In genomic region chrV:6346906-6347305, ce11 we compare ENCODE assay signal across 5 worm cellular contexts.
TF ChIP-seq lines count a peak whose summit lies in the region.

No protein-coding gene starts in this region.

TF ChIP-seq in whole organism, L1 larva, 84 proteins besides CTCF, POLR2A, EP300 and RAD21:
- TF ChIP-seq lir-3 (tag; optimal IDR thresholded peaks at IDR 0.05; lab: Kevin White, UChicago; ENCODE audit: poor library complexity) (no peak), elt-2 (tag; optimal IDR thresholded peaks at IDR 0.05; lab: Kevin White, UChicago) (peak; percentile 70), pqm-1 (tag; optimal IDR thresholded peaks at IDR 0.05; lab: Kevin White, UChicago) (peak; percentile 84), alr-1 (tag; optimal IDR thresholded peaks at IDR 0.05; lab: Kevin White, UChicago; ENCODE audit: borderline replicate concordance) (no peak), nhr-90 (tag; optimal IDR thresholded peaks at IDR 0.05; lab: Kevin White, UChicago; ENCODE audit: poor library complexity) (peak; percentile 5), fkh-4 (tag; optimal IDR thresholded peaks at IDR 0.05; lab: Kevin White, UChicago; ENCODE audit: borderline replicate concordance) (no peak), lin-35 (GFP tag; optimal IDR thresholded peaks at IDR 0.05; lab: Kevin White, UChicago) (peak in 1 of 2 experiments; percentile 49), nhr-47 (tag; optimal IDR thresholded peaks at IDR 0.05; lab: Kevin White, UChicago) (no peak), C16A3.4 (tag; optimal IDR thresholded peaks at IDR 0.05; lab: Kevin White, UChicago) (no peak), lin-39 (tag; optimal IDR thresholded peaks at IDR 0.05; lab: Kevin White, UChicago) (no peak), fkh-8 (tag; optimal IDR thresholded peaks at IDR 0.05; lab: Kevin White, UChicago) (no peak), dsc-1 (tag; optimal IDR thresholded peaks at IDR 0.05; lab: Kevin White, UChicago) (no peak), efl-1 (optimal IDR thresholded peaks at IDR 0.05; lab: Kevin White, UChicago) (no peak), efl-1 (GFP tag; optimal IDR thresholded peaks at IDR 0.05 in 1 of 2; lab: Kevin White, UChicago) (peak in 1 of 2 experiments; percentile 89)
TF ChIP-seq in whole organism, L1 larva: peak in this region for 5.

TF ChIP-seq in whole organism, L2 larva, 48 proteins besides CTCF, POLR2A, EP300 and RAD21:
- peak; percentile 81 for TF ChIP-seq F13H6.1 (tag; optimal IDR thresholded peaks at IDR 0.05; lab: Kevin White, UChicago)
- TF ChIP-seq C34F6.9 (tag; optimal IDR thresholded peaks at IDR 0.05; lab: Kevin White, UChicago): no peak
- peak; percentile 19 for TF ChIP-seq gmeb-1 (tag; optimal IDR thresholded peaks at IDR 0.05; lab: Kevin White, UChicago)
- peak; percentile 85 for TF ChIP-seq fos-1 (tag; optimal IDR thresholded peaks at IDR 0.05; lab: Kevin White, UChicago)
- TF ChIP-seq nhr-11 (tag; optimal IDR thresholded peaks at IDR 0.05; lab: Kevin White, UChicago): no peak
- TF ChIP-seq sma-9 (GFP tag; optimal IDR thresholded peaks at IDR 0.05; lab: Kevin White, UChicago): peak; percentile 53
- TF ChIP-seq sma-9 (tag; optimal IDR thresholded peaks at IDR 0.05; lab: Kevin White, UChicago): no peak
- peak; percentile 22 for TF ChIP-seq Y55F3AM.14 (GFP tag; optimal IDR thresholded peaks at IDR 0.05; lab: Kevin White, UChicago)

TF ChIP-seq in whole organism, L3 larva, 47 proteins besides CTCF, POLR2A, EP300 and RAD21:
- TF ChIP-seq elt-2 (tag; optimal IDR thresholded peaks at IDR 0.05; lab: Kevin White, UChicago) (peak; percentile 90), pha-4 (tag; optimal IDR thresholded peaks at IDR 0.05; lab: Kevin White, UChicago) (no peak), ceh-16 (tag; optimal IDR thresholded peaks at IDR 0.05; lab: Kevin White, UChicago) (no peak), nhr-67 (tag; optimal IDR thresholded peaks at IDR 0.05; lab: Kevin White, UChicago) (no peak), pqm-1 (tag; optimal IDR thresholded peaks at IDR 0.05; lab: Kevin White, UChicago) (peak; percentile 87), tbx-2 (tag; optimal IDR thresholded peaks at IDR 0.05; lab: Kevin White, UChicago) (no peak), ceh-28 (tag; optimal IDR thresholded peaks at IDR 0.05; lab: Kevin White, UChicago) (no peak), egl-27 (tag; optimal IDR thresholded peaks at IDR 0.05; lab: Kevin White, UChicago) (no peak), R02D3.7 (tag; optimal IDR thresholded peaks at IDR 0.05; lab: Kevin White, UChicago) (no peak), ztf-4 (tag; optimal IDR thresholded peaks at IDR 0.05; lab: Kevin White, UChicago) (no peak), eor-1 (tag; optimal IDR thresholded peaks at IDR 0.05; lab: Kevin White, UChicago) (no peak), nhr-28 (tag; optimal IDR thresholded peaks at IDR 0.05; lab: Kevin White, UChicago) (no peak), nhr-237 (tag; optimal IDR thresholded peaks at IDR 0.05; lab: Kevin White, UChicago) (no peak)

TF ChIP-seq in whole organism, L4 larva, 104 proteins besides CTCF, POLR2A, EP300 and RAD21 (continues in another document):
- TF ChIP-seq nhr-77 (tag; optimal IDR thresholded peaks at IDR 0.05; lab: Kevin White, UChicago) (peak; percentile 45), zip-11 (GFP tag; IDR thresholded peaks at IDR 0.05; lab: Robert Waterston, UW) (no peak), T26A8.4 (GFP tag; IDR thresholded peaks at IDR 0.05; lab: Robert Waterston, UW) (no peak), madf-5 (GFP tag; IDR thresholded peaks at IDR 0.05; lab: Robert Waterston, UW) (no peak), mes-2 (tag; optimal IDR thresholded peaks at IDR 0.05; lab: Kevin White, UChicago; ENCODE audit: poor library complexity, severe bottlenecking) (no peak), skn-1 (tag; optimal IDR thresholded peaks at IDR 0.05; lab: Kevin White, UChicago) (no peak), lin-29 (GFP tag; IDR thresholded peaks at IDR 0.05; lab: Robert Waterston, UW) (no peak), mep-1 (tag; optimal IDR thresholded peaks at IDR 0.05; lab: Kevin White, UChicago) (no peak), ZK337.2 (GFP tag; IDR thresholded peaks at IDR 0.05; lab: Robert Waterston, UW) (no peak), dmd-6 (GFP tag; IDR thresholded peaks at IDR 0.05; lab: Robert Waterston, UW) (peak; percentile 94), D1046.2 (GFP tag; IDR thresholded peaks at IDR 0.05; lab: Robert Waterston, UW) (no peak), Y48G9A.11 (GFP tag; IDR thresholded peaks at IDR 0.05; lab: Robert Waterston, UW) (no peak), mxl-3 (GFP tag; optimal IDR thresholded peaks at IDR 0.05; lab: Kevin White, UChicago) (no peak), lin-38 (GFP tag; IDR thresholded peaks at IDR 0.05; lab: Robert Waterston, UW) (no peak), nhr-25 (tag; optimal IDR thresholded peaks at IDR 0.05; lab: Kevin White, UChicago; ENCODE audit: borderline replicate concordance, insufficient read depth) (no peak), lin-15B (tag; optimal IDR thresholded peaks at IDR 0.05; lab: Kevin White, UChicago) (no peak), sdz-12 (GFP tag; optimal IDR thresholded peaks at IDR 0.05; lab: Kevin White, UChicago) (no peak), nhr-41 (GFP tag; IDR thresholded peaks at IDR 0.05; lab: Robert Waterston, UW) (peak; percentile 78), nhr-6 (tag; optimal IDR thresholded peaks at IDR 0.05; lab: Kevin White, UChicago) (no peak), dmd-8 (GFP tag; IDR thresholded peaks at IDR 0.05; lab: Robert Waterston, UW) (no peak), spr-3 (GFP tag; optimal IDR thresholded peaks at IDR 0.05; lab: Kevin White, UChicago) (no peak), F49E8.2 (tag; optimal IDR thresholded peaks at IDR 0.05; lab: Kevin White, UChicago; ENCODE audit: borderline replicate concordance) (no peak), dpl-1 (GFP tag; optimal IDR thresholded peaks at IDR 0.05; lab: Kevin White, UChicago) (no peak), ztf-11 (tag; optimal IDR thresholded peaks at IDR 0.05; lab: Kevin White, UChicago) (no peak), ztf-7 (tag; optimal IDR thresholded peaks at IDR 0.05; lab: Kevin White, UChicago) (no peak), lim-7 (GFP tag; IDR thresholded peaks at IDR 0.05; lab: Robert Waterston, UW) (no peak), mdl-1 (tag; optimal IDR thresholded peaks at IDR 0.05; lab: Kevin White, UChicago) (no peak), zag-1 (tag; optimal IDR thresholded peaks at IDR 0.05; lab: Kevin White, UChicago) (no peak), F37D6.2 (tag; optimal IDR thresholded peaks at IDR 0.05; lab: Kevin White, UChicago) (no peak), egl-27 (tag; optimal IDR thresholded peaks at IDR 0.05; lab: Kevin White, UChicago) (no peak), lir-3 (tag; optimal IDR thresholded peaks at IDR 0.05; lab: Kevin White, UChicago) (no peak), nhr-28 (tag; optimal IDR thresholded peaks at IDR 0.05; lab: Kevin White, UChicago) (peak; percentile 85)

TF ChIP-seq in whole organism, young adult, 124 proteins besides CTCF, POLR2A, EP300 and RAD21:
- TF ChIP-seq nhr-90 (tag; optimal IDR thresholded peaks at IDR 0.05; lab: Kevin White, UChicago): no peak
- no peak for TF ChIP-seq cebp-1 (GFP tag; IDR thresholded peaks at IDR 0.05; lab: Robert Waterston, UW)
- TF ChIP-seq cebp-1 (tag; optimal IDR thresholded peaks at IDR 0.05; lab: Kevin White, UChicago): peak; percentile 42
- TF ChIP-seq dox-1 (GFP tag; IDR thresholded peaks at IDR 0.05; lab: Robert Waterston, UW): peak; percentile 62
- TF ChIP-seq repo-1 (tag; optimal IDR thresholded peaks at IDR 0.05; lab: Kevin White, UChicago): no peak
- TF ChIP-seq ceh-58 (GFP tag; IDR thresholded peaks at IDR 0.05; lab: Robert Waterston, UW): no peak
- no peak for TF ChIP-seq hmg-20 (GFP tag; IDR thresholded peaks at IDR 0.05; lab: Robert Waterston, UW)
- peak; percentile 2 for TF ChIP-seq pha-4 (tag; optimal IDR thresholded peaks at IDR 0.05; lab: Kevin White, UChicago)
- TF ChIP-seq xnd-1 (tag; optimal IDR thresholded peaks at IDR 0.05; lab: Kevin White, UChicago): no peak
- TF ChIP-seq ztf-6 (GFP tag; IDR thresholded peaks at IDR 0.05; lab: Robert Waterston, UW): no peak
- TF ChIP-seq ets-4 (GFP tag; optimal IDR thresholded peaks at IDR 0.05; lab: Kevin White, UChicago): peak; percentile 85
- TF ChIP-seq ceh-40 (GFP tag; IDR thresholded peaks at IDR 0.05; lab: Robert Waterston, UW): 0 out of 2 replicates have a peak, but pooled peaks have one; percentile 13
- TF ChIP-seq hlh-26 (GFP tag; conservative IDR thresholded peaks at IDR 0.05; lab: Robert Waterston, UW): no peak
- no peak for TF ChIP-seq ceh-100 (GFP tag; IDR thresholded peaks at IDR 0.05; lab: Robert Waterston, UW)
- TF ChIP-seq T07F8.4 (tag; optimal IDR thresholded peaks at IDR 0.05; lab: Kevin White, UChicago): no peak
- TF ChIP-seq nfya-2 (GFP tag; IDR thresholded peaks at IDR 0.05; lab: Robert Waterston, UW): no peak
- no peak for TF ChIP-seq F57C9.4 (tag; optimal IDR thresholded peaks at IDR 0.05; lab: Kevin White, UChicago)
- TF ChIP-seq tbx-9 (tag; optimal IDR thresholded peaks at IDR 0.05; lab: Kevin White, UChicago; ENCODE audit: borderline replicate concordance): no peak
- TF ChIP-seq sdz-38 (tag; optimal IDR thresholded peaks at IDR 0.05; lab: Kevin White, UChicago): no peak
- no peak for TF ChIP-seq egl-18 (GFP tag; IDR thresholded peaks at IDR 0.05; lab: Robert Waterston, UW)
- no peak for TF ChIP-seq madf-6 (GFP tag; IDR thresholded peaks at IDR 0.05; lab: Robert Waterston, UW)
- TF ChIP-seq F49E8.2 (tag; optimal IDR thresholded peaks at IDR 0.05; lab: Kevin White, UChicago; ENCODE audit: insufficient read depth): no peak
- TF ChIP-seq zfh-2 (GFP tag; conservative IDR thresholded peaks at IDR 0.05; lab: Robert Waterston, UW): no peak
- no peak for TF ChIP-seq ztf-25 (GFP tag; IDR thresholded peaks at IDR 0.05; lab: Robert Waterston, UW)
- TF ChIP-seq attf-3 (GFP tag; conservative IDR thresholded peaks at IDR 0.05; lab: Robert Waterston, UW): no peak
- TF ChIP-seq atf-7 (tag; optimal IDR thresholded peaks at IDR 0.05; lab: Kevin White, UChicago): peak; percentile 21
- TF ChIP-seq snpc-1.1 (tag; optimal IDR thresholded peaks at IDR 0.05; lab: Kevin White, UChicago; ENCODE audit: insufficient read depth): no peak
- no peak for TF ChIP-seq bed-2 (GFP tag; IDR thresholded peaks at IDR 0.05; lab: Robert Waterston, UW)
- TF ChIP-seq T26A5.8 (tag; optimal IDR thresholded peaks at IDR 0.05; lab: Kevin White, UChicago): no peak
- 0 out of 2 replicates have a peak, but pooled peaks have one; percentile 39 for TF ChIP-seq egl-44 (GFP tag; IDR thresholded peaks at IDR 0.05; lab: Robert Waterston, UW)
- no peak for TF ChIP-seq Y56A3A.18 (GFP tag; IDR thresholded peaks at IDR 0.05; lab: Robert Waterston, UW)
- peak; percentile 98 for TF ChIP-seq nhr-80 (tag; optimal IDR thresholded peaks at IDR 0.05; lab: Kevin White, UChicago)
- TF ChIP-seq tbp1 (GFP tag; optimal IDR thresholded peaks at IDR 0.05; lab: Kevin White, UChicago): peak; percentile 18
- no peak for TF ChIP-seq K12H6.12 (tag; optimal IDR thresholded peaks at IDR 0.05; lab: Kevin White, UChicago)
- no peak for TF ChIP-seq nfya-1 (tag; optimal IDR thresholded peaks at IDR 0.05; lab: Kevin White, UChicago; ENCODE audit: borderline replicate concordance, insufficient read depth)
- TF ChIP-seq D2030.7 (GFP tag; IDR thresholded peaks at IDR 0.05; lab: Robert Waterston, UW): no peak
